Fruit fly (Drosophila melanogaster): ENCODE measurements around the gene ogre.

Gene ogre

DNA sequence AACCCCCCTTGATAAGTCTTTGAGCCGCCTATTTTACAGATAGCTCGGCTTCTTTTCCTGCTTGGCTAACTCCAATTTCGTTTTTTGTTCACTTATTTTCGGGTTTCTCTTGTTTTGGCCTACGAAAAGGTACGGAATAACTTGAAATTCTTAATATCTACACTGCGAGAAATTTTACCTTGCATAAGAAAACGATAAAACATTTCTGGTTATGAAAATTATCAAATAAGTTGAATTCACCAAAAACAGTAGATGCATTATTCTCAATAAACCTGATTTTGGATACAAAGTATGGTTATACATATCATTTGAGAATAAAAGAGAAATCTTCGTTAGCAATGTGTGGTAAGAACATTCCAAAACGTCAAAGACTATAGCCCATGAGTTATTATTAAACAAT lies 9.1 kb downstream of the ogre start (continued):
- 0 out of 2 replicates have a peak, but pooled peaks have one; percentile 6 for TF ChIP-seq CG1024 (GFP tag; IDR thresholded peaks at IDR 0.05)
- TF ChIP-seq CG6254 (GFP tag; optimal IDR thresholded peaks at IDR 0.05): peak; percentile 7
- no peak for TF ChIP-seq CG18011 (GFP tag; optimal IDR thresholded peaks at IDR 0.05)
- no peak for TF ChIP-seq sug (tag; optimal IDR thresholded peaks at IDR 0.05)
- peak; percentile 53 for TF ChIP-seq CG7839 (tag; optimal IDR thresholded peaks at IDR 0.05)
- TF ChIP-seq CG8290 (GFP tag; optimal IDR thresholded peaks at IDR 0.05): no peak
- peak in 1 of 2 experiments; percentile 5 for TF ChIP-seq CG8290 (tag; optimal IDR thresholded peaks at IDR 0.05)
- TF ChIP-seq zfh1 (GFP tag; IDR thresholded peaks at IDR 0.05): no peak
- no peak for TF ChIP-seq Jarid2 (GFP tag; optimal IDR thresholded peaks at IDR 0.05)
- no peak for TF ChIP-seq CG11085 (GFP tag; IDR thresholded peaks at IDR 0.05)
- TF ChIP-seq vvl (GFP tag; IDR thresholded peaks at IDR 0.05): peak; percentile 34; the same call in 1 of the 2 replicates
- TF ChIP-seq CG17328 (GFP tag; IDR thresholded peaks at IDR 0.05): peak; percentile 62; the same call in 1 of the 2 replicates
- TF ChIP-seq CG18619 (GFP tag; optimal IDR thresholded peaks at IDR 0.05): no peak
- no peak for TF ChIP-seq vfl (GFP tag; optimal IDR thresholded peaks at IDR 0.05)
- TF ChIP-seq CG32532 (GFP tag; IDR thresholded peaks at IDR 0.05): no peak; the same call in 1 of the 2 replicates
- TF ChIP-seq Dfd (GFP tag; optimal IDR thresholded peaks at IDR 0.05): no peak
- peak; percentile 17 for TF ChIP-seq CG33557 (GFP tag; optimal IDR thresholded peaks at IDR 0.05)
- TF ChIP-seq Aef1 (GFP tag; IDR thresholded peaks at IDR 0.05): no peak
- peak; percentile 29 for TF ChIP-seq Asciz (GFP tag; optimal IDR thresholded peaks at IDR 0.05)
- TF ChIP-seq CG7963 (GFP tag; IDR thresholded peaks at IDR 0.05; ENCODE audit: partially characterized antibody): no peak
- TF ChIP-seq hkb (optimal IDR thresholded peaks at IDR 0.05): no peak
- TF ChIP-seq hkb (GFP tag; IDR thresholded peaks at IDR 0.05): no peak
- peak; percentile 54 for TF ChIP-seq CoRest (tag; optimal IDR thresholded peaks at IDR 0.05)
- TF ChIP-seq croc (GFP tag; conservative IDR thresholded peaks at IDR 0.05): no peak
- no peak for TF ChIP-seq en (GFP tag; optimal IDR thresholded peaks at IDR 0.05)
- no peak for TF ChIP-seq Stat92E (GFP tag; optimal IDR thresholded peaks at IDR 0.05)
- no peak for TF ChIP-seq CG2875 (GFP tag; optimal IDR thresholded peaks at IDR 0.05)
- TF ChIP-seq Vsx1 (GFP tag; optimal IDR thresholded peaks at IDR 0.05): no peak
- no peak for TF ChIP-seq CHES-1-like (GFP tag; optimal IDR thresholded peaks at IDR 0.05)
- no peak for TF ChIP-seq ftz-f1 (GFP tag; optimal IDR thresholded peaks at IDR 0.05)
- no peak for TF ChIP-seq grn (GFP tag; optimal IDR thresholded peaks at IDR 0.05)
- peak; percentile 34 for TF ChIP-seq CG15696 (tag; optimal IDR thresholded peaks at IDR 0.05)
- TF ChIP-seq fd96Cb (tag; optimal IDR thresholded peaks at IDR 0.05): peak; percentile 42
- no peak for TF ChIP-seq esg (GFP tag; conservative IDR thresholded peaks at IDR 0.05)
- TF ChIP-seq CG13287 (GFP tag; IDR thresholded peaks at IDR 0.05; ENCODE audit: partially characterized antibody): no peak
- TF ChIP-seq Mad (GFP tag; optimal IDR thresholded peaks at IDR 0.05): no peak
- no peak for TF ChIP-seq CG3163 (GFP tag; optimal IDR thresholded peaks at IDR 0.05)
- no peak for TF ChIP-seq Doc3 (GFP tag; IDR thresholded peaks at IDR 0.05; ENCODE audit: partially characterized antibody)
- TF ChIP-seq ato (GFP tag; IDR thresholded peaks at IDR 0.05; ENCODE audit: partially characterized antibody): no peak
- no peak for TF ChIP-seq Hand (GFP tag; optimal IDR thresholded peaks at IDR 0.05)
- TF ChIP-seq Bdp1 (GFP tag; optimal IDR thresholded peaks at IDR 0.05): no peak
- no peak for TF ChIP-seq Nf-YC (tag; optimal IDR thresholded peaks at IDR 0.05)
- TF ChIP-seq CG7556 (GFP tag; optimal IDR thresholded peaks at IDR 0.05): peak; percentile 5
- TF ChIP-seq trem (tag; optimal IDR thresholded peaks at IDR 0.05): peak; percentile 46
- TF ChIP-seq Sry-δ (GFP tag; optimal IDR thresholded peaks at IDR 0.05): no peak
- TF ChIP-seq dimm (GFP tag; IDR thresholded peaks at IDR 0.05): no peak
- no peak for TF ChIP-seq Gsc (GFP tag; IDR thresholded peaks at IDR 0.05)
- peak; percentile 17 for TF ChIP-seq Nf-YB (GFP tag; optimal IDR thresholded peaks at IDR 0.05)
- no peak for TF ChIP-seq CG7372 (GFP tag; IDR thresholded peaks at IDR 0.05)
- no peak for TF ChIP-seq wor (GFP tag; IDR thresholded peaks at IDR 0.05)
- no peak for TF ChIP-seq sima (GFP tag; optimal IDR thresholded peaks at IDR 0.05)
- no peak for TF ChIP-seq pnt (GFP tag; optimal IDR thresholded peaks at IDR 0.05)

Data from whole organism, embryonic.